Fruit fly (Drosophila melanogaster) whole organism, wandering third instar larva: ENCODE measurements around the gene Nfs1.

Source experiments
- CrebA ChIP-seq: fragments of 200-800 bp; sonication (Bioruptor generic); optimal IDR thresholded peaks from 2 replicates; lab custom pipeline; 2016; ENCODE audit warnings: missing biosample characterization, mild to moderate bottlenecking, missing genetic modification characterization, borderline replicate concordance
- Dif ChIP-seq: fragments of 200-275, 200-300 bp; sonication (Bioruptor generic); optimal IDR thresholded peaks from 2 replicates; lab custom pipeline; 2018; ENCODE audit warnings: missing biosample characterization, missing genetic modification characterization; ENCODE audit not compliant: partially characterized antibody
- GATAd ChIP-seq: sonication (Bioruptor generic); optimal IDR thresholded peaks from 2 replicates; lab custom pipeline; 2016; ENCODE audit warnings: missing biosample characterization, missing genetic modification characterization
- Hr83 ChIP-seq: fragments of 200-300 bp; sonication (Bioruptor generic); optimal IDR thresholded peaks from 2 replicates; lab custom pipeline; 2016; ENCODE audit warnings: missing biosample characterization, mild to moderate bottlenecking, missing genetic modification characterization, moderate library complexity; ENCODE audit not compliant: poor library complexity, severe bottlenecking
- Rel ChIP-seq, 2 experiments: fragments of 200-800 bp; sonication (Bioruptor generic) in 1 of 2; optimal IDR thresholded peaks; 2 replicates in 1 of 2; 3 replicates in 1 of 2; lab custom pipeline; 2016 to 2019; ENCODE audit warnings: mild to moderate bottlenecking in 2 of 2, missing biosample characterization in 2 of 2, missing genetic modification characterization in 2 of 2, moderate library complexity in 1 of 2
- br ChIP-seq: fragments of 200-800 bp; sonication (Bioruptor generic); optimal IDR thresholded peaks from 2 replicates; lab custom pipeline; 2016; ENCODE audit warnings: missing biosample characterization, missing genetic modification characterization
- dl ChIP-seq, 2 experiments: fragments of 175-275, 200-275 bp in 1 of 2; fragments of 200-275 bp in 1 of 2; sonication (Bioruptor generic); optimal IDR thresholded peaks; lab custom pipeline; 2018; ENCODE audit warnings: mild to moderate bottlenecking in 2 of 2, missing biosample characterization in 2 of 2, missing genetic modification characterization in 2 of 2, moderate library complexity in 2 of 2; ENCODE audit not compliant: partially characterized antibody in 2 of 2, insufficient read depth in 1 of 2
- fru ChIP-seq: fragments of 200-800 bp; sonication (Bioruptor generic); optimal IDR thresholded peaks from 3 replicates; lab custom pipeline; 2016; ENCODE audit warnings: missing biosample characterization, mild to moderate bottlenecking, missing genetic modification characterization
- h ChIP-seq: fragments of 200-800 bp; sonication (Bioruptor generic); optimal IDR thresholded peaks from 3 replicates; lab custom pipeline; 2016; ENCODE audit warnings: missing biosample characterization, mild to moderate bottlenecking, missing genetic modification characterization
- psq ChIP-seq: fragments of 200-800 bp; sonication (Bioruptor generic); optimal IDR thresholded peaks from 3 replicates; lab custom pipeline; 2017; ENCODE audit warnings: missing biosample characterization, mild to moderate bottlenecking, missing genetic modification characterization, moderate library complexity
- rgr ChIP-seq: fragments of 200-800 bp; sonication (Bioruptor generic); optimal IDR thresholded peaks from 3 replicates; lab custom pipeline; 2016; ENCODE audit warnings: missing biosample characterization, mild to moderate bottlenecking, missing genetic modification characterization
- usp ChIP-seq: fragments of >200 bp; optimal IDR thresholded peaks from 2 replicates; lab custom pipeline; 2017; ENCODE audit warnings: missing biosample characterization, missing genetic modification characterization

DNA sequence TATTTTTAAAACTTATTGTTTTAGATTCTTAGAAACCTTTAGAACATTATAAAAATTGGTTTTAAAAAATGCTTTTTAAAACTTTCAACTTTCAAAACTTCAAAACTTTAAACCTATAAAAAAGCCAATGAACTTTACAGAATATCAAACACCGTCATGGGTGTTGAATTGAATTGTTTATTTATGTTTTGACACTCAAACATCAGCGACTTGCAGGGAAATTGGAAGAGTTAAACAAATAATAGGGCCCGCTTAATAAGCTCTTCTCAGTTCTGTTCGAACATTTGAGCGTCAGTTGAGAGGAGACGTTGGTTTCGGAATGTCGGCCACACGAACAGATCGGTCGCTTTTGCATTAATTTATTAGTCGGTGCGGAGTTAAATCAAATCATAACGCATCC is 49.7 kb downstream of the Nfs1 start, which contains the start of gene PLCXD:
- TF ChIP-seq rgr (GFP tag; lab: Kevin White, UChicago) (no peak), Hr83 (GFP tag; lab: Kevin White, UChicago) (no peak), dl (GFP tag; optimal IDR thresholded peaks at IDR 0.05; lab: Kevin White, UChicago; ENCODE audit: insufficient read depth in 1 of 2, partially characterized antibody in 2 of 2) (no peak), h (no peak), usp (GFP tag; lab: Kevin White, UChicago) (no peak), fru (no peak), Dif (GFP tag; lab: Kevin White, UChicago) (no peak), Rel (GFP tag; optimal IDR thresholded peaks at IDR 0.05; lab: Kevin White, UChicago) (no peak), Rel (tag; optimal IDR thresholded peaks at IDR 0.05; lab: Kevin White, UChicago) (no peak), br (GFP tag; lab: Kevin White, UChicago) (no peak), CrebA (GFP tag; lab: Kevin White, UChicago) (no peak), psq (GFP tag; lab: Kevin White, UChicago) (no peak), GATAd (GFP tag; lab: Kevin White, UChicago) (no peak)
